Worm (Caenorhabditis elegans): ENCODE data around the gene R01H2.7.

R01H2.7 gene

DNA sequence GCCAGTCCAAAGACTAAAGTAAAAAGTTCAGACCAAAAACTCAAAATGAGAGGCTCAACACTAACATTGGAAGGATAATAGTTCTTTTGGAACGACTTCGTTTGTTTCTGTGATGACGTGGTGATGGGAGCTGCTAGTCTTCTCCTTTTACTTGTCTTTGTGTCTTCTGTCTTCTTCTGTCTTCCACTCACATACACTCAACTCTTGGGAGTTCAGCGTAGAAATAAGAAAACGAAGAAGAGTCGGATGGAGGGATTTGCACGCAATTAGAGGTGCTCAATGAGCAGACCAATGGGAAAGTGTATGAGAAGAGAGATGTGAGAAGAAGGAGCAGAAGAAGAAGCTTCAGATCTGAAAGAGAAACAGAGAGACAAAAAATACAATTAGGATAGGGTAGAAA, 33.5 kb downstream of the R01H2.7 start:
- no peak for TF ChIP-seq unc-62 (GFP tag; optimal IDR thresholded peaks at IDR 0.05)

DNA sequence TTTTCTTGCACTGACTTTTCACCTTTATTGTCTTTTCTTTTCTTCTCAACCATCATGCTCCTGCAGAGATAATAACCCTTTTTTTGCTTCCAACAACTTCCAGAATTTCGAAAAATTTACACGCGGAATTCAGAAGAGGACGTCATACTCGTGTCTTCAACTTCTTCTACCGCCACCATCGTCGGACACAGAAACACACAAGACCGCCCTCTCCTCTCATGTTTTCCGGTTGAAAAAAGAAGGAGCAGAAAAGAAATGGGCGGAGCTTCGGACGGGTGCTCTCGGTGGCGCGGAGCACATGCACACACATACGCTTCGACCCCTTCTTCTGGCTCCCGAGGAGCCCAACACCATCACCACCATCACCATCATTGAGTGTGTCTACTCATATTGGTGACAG, 36.7 kb downstream of the R01H2.7 start, which contains the start of gene lgc-38:
lgc-38 (plus strand) TSS at position 301 of the 400 bp plus-strand sequence.
- no peak for TF ChIP-seq unc-62 (GFP tag; optimal IDR thresholded peaks at IDR 0.05)

DNA sequence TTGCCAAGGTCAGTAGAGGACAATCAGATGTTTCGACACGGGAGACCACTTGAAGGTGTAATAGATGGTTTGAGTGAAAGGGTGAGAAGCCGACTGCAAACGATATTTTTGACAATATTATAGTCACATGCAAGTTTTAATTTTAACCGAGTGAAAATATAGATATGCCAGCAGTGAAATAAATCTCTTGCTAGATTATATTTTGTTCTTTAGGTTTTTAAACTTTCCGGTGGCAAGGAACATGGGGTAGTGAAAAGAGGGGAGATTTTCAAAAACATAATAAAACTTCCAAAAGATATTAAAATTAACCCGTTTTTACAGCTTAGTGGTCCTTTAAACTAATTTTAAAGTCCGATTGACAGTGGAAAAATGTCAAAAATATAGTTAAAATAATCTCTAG, 40.2 kb downstream of the R01H2.7 start, which contains the start of gene C06E8.5:
C06E8.5 (minus strand) TSS at position 101 of the 400 bp plus-strand sequence.
- no peak for TF ChIP-seq unc-62 (GFP tag; optimal IDR thresholded peaks at IDR 0.05)

DNA sequence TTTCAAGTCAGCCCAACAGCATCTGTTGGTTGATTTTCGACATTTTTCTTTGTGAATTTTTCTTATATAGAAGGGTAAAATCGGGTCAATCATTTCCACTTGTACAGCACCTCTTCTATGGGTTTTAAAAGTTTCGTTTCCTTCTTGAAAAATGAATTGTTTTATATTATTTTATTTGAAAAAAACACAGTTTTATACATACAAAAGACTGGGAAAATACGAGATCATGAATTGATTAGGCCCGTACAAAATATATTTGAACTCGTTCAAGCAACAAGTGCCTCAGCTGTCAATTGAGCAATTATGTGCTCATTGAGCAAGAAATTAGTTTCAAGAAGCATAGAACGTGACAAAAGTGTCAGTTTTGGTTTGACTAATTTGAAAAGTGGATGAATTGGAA, 43.4 kb downstream of the R01H2.7 start:
- TF ChIP-seq unc-62 (GFP tag; optimal IDR thresholded peaks at IDR 0.05), result no peak

DNA sequence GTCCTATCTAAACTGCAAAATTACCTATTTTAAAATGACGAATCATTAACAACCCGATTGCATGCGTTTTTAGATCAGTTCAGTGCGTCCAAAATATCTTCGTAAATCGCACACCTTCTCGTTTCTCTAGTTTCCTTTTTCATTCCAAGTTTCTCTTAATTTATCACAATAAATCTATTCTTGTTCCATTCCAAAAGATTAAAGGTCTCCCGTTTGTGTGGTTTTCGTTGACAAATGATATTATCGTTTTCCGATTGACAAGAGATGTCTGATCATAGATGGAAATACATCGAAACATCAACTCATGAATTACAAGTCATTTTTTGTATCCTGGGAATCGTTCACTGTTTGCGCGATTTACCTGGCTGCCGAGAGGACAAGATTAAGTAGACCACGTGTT, 52.4 kb downstream of the R01H2.7 start:
- no peak for TF ChIP-seq unc-62 (GFP tag; optimal IDR thresholded peaks at IDR 0.05)

DNA sequence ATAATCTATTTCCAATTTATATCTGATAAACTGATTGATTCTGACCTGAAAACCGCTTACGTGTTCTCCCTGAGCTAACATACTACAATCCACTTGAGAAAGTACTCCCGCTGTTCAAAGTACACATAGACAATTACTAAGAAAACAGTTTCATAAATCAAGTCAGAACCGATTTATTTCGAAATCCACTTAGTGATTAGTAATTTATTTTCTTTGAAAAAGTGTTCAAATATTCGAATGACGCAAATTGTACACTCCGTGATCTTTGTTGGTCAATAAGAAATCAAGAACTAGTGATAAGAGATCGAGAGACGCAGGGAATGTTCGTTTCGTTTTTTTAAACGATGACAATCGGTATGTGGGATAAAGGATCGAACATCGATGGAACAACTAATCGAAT, 53.0 kb downstream of the R01H2.7 start:
- TF ChIP-seq unc-62 (GFP tag; optimal IDR thresholded peaks at IDR 0.05), result no peak

DNA sequence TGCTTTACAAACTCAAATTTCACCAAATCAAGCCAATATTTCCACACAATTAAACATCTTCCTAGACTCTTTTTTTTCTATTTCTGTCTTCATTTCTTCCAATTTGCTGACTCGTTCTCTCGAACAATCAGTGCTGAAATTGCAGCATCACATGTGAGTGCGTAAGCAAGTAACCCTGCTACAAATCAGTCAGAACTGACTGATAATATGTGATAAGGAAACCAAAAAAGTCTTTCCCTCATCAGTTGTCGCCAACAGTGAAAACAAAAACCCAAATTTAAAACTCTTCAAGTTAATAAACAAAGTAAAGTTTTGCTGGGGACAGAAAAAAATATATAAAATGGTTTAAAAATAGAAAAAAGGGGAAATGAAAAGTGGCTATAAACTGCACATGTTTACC, 54.1 kb downstream of the R01H2.7 start:
- TF ChIP-seq unc-62 (GFP tag; optimal IDR thresholded peaks at IDR 0.05), result no peak

DNA sequence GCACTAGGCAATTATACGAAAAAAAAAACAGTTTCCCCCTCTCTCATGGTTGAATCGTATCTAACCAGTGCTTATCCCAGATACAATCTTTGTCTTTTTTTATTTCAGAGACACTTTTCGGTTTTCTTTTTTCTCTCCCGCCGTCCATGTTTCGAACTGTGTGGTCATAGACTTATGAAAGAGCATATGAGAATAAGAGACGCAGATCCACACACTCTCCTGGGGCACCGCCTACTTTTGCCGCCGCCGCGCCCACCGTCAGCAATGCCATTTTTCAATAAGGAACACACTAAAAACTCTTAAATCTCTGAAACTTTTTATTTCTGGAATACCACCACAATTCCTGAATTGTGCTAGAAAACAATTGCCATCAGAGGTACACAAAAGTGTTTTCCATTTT, 55.6 kb downstream of the R01H2.7 start, which contains the start of gene prk-1:
prk-1 (plus strand) TSS at position 269 of the 400 bp plus-strand sequence.
- TF ChIP-seq unc-62 (GFP tag; optimal IDR thresholded peaks at IDR 0.05), result no peak

DNA sequence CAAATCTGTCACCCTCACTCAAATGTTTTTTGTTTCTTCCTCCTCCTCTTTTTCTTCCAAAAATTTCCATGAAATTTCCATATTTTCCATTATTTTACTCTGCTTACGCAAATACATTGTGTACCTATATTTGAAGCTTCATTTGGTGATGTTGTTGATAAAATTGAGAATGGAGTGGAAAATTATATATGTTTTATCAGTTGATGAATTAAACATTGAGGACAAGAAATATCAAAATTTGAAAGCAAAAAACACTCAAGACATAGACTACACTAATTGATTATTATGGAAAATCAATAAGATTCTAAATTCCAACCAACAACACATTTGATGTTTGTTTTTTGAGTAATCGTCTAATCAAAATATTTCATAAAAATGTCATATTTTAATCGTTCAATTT, 56.3 kb downstream of the R01H2.7 start:
- TF ChIP-seq unc-62 (GFP tag; optimal IDR thresholded peaks at IDR 0.05), result no peak

DNA sequence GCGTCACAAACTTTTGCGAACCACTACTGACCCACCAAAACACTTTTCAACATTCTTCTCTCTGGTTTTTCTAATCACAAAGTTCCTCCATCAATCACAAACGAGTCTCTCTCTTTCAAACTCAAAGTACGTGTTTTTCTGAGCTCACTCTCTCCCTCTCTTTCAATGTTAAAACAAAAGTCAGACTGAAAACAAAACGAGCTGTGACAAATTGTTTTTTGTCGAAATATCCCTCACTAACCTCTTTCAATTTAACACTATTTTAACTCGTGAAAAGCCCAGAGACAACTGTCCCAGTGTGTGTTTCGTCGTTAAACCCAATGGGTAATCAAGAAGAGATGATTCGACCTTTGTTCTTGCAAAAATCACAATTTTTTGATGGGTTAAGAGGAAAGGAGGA, 57.5 kb downstream of the R01H2.7 start:
- TF ChIP-seq unc-62 (GFP tag; optimal IDR thresholded peaks at IDR 0.05), result no peak

Data from whole organism, dauer.